Fruit fly (Drosophila melanogaster) whole organism, wandering third instar larva: ENCODE data around the gene snRNP-U1-C.
A peak's percentile ranks its signal among the peaks of the same experiment; 100 is the strongest.

Experiments
- Abd-B ChIP-seq: fragments of >200 bp; optimal IDR thresholded peaks from 2 replicates; lab custom pipeline; 2017; ENCODE audit warnings: missing biosample characterization, missing genetic modification characterization
- CG9705 ChIP-seq: fragments of 200-800 bp; sonication (Bioruptor generic); optimal IDR thresholded peaks from 2 replicates; lab custom pipeline; 2018; ENCODE audit warnings: missing biosample characterization, mild to moderate bottlenecking, missing genetic modification characterization
- CrebA ChIP-seq: fragments of 200-800 bp; sonication (Bioruptor generic); optimal IDR thresholded peaks from 2 replicates; lab custom pipeline; 2016; ENCODE audit warnings: missing biosample characterization, mild to moderate bottlenecking, missing genetic modification characterization, borderline replicate concordance
- Dfd ChIP-seq: fragments of >200 bp; optimal IDR thresholded peaks from 2 replicates; lab custom pipeline; 2017; ENCODE audit warnings: missing biosample characterization, missing genetic modification characterization
- GATAd ChIP-seq: sonication (Bioruptor generic); optimal IDR thresholded peaks from 2 replicates; lab custom pipeline; 2016; ENCODE audit warnings: missing biosample characterization, missing genetic modification characterization
- HLH106 ChIP-seq: fragments of 200-800 bp; optimal IDR thresholded peaks from 3 replicates; lab custom pipeline; 2019; ENCODE audit warnings: missing biosample characterization, mild to moderate bottlenecking, missing genetic modification characterization, moderate library complexity
- Hr78 ChIP-seq: fragments of >200 bp; optimal IDR thresholded peaks from 2 replicates; lab custom pipeline; 2017; ENCODE audit warnings: missing biosample characterization, missing genetic modification characterization
- Hr83 ChIP-seq: fragments of 200-300 bp; sonication (Bioruptor generic); optimal IDR thresholded peaks from 2 replicates; lab custom pipeline; 2016; ENCODE audit warnings: missing biosample characterization, mild to moderate bottlenecking, missing genetic modification characterization, moderate library complexity; ENCODE audit not compliant: poor library complexity, severe bottlenecking
- N ChIP-seq: fragments of >200 bp; optimal IDR thresholded peaks from 2 replicates; lab custom pipeline; 2018; ENCODE audit warnings: missing biosample characterization, missing external identifiers, missing genetic modification characterization
- OdsH ChIP-seq: fragments of 200-800 bp; sonication (Bioruptor generic); optimal IDR thresholded peaks from 2 replicates; lab custom pipeline; 2016; ENCODE audit warnings: missing biosample characterization, mild to moderate bottlenecking, missing genetic modification characterization
- Rel ChIP-seq, 2 experiments: fragments of 200-800 bp; sonication (Bioruptor generic) in 1 of 2; optimal IDR thresholded peaks; 2 replicates in 1 of 2; 3 replicates in 1 of 2; lab custom pipeline; 2016 to 2019; ENCODE audit warnings: mild to moderate bottlenecking in 2 of 2, missing biosample characterization in 2 of 2, missing genetic modification characterization in 2 of 2, moderate library complexity in 1 of 2
- Sp1 ChIP-seq: fragments of 200-800 bp; sonication (Bioruptor generic); optimal IDR thresholded peaks from 3 replicates; lab custom pipeline; 2019; ENCODE audit warnings: missing biosample characterization, mild to moderate bottlenecking, missing genetic modification characterization, moderate library complexity
- Vsx2 ChIP-seq: fragments of 200-300, 225-300 bp; sonication (Bioruptor generic); optimal IDR thresholded peaks from 2 replicates; lab custom pipeline; 2018; ENCODE audit warnings: missing biosample characterization, missing genetic modification characterization; ENCODE audit not compliant: partially characterized antibody
- br ChIP-seq: fragments of 200-800 bp; sonication (Bioruptor generic); optimal IDR thresholded peaks from 2 replicates; lab custom pipeline; 2016; ENCODE audit warnings: missing biosample characterization, missing genetic modification characterization
- dl ChIP-seq, 2 experiments: fragments of 175-275, 200-275 bp in 1 of 2; fragments of 200-275 bp in 1 of 2; sonication (Bioruptor generic); optimal IDR thresholded peaks; lab custom pipeline; 2018; ENCODE audit warnings: mild to moderate bottlenecking in 2 of 2, missing biosample characterization in 2 of 2, missing genetic modification characterization in 2 of 2, moderate library complexity in 2 of 2; ENCODE audit not compliant: partially characterized antibody in 2 of 2, insufficient read depth in 1 of 2
- dmrt93B ChIP-seq: fragments of 200-800 bp; sonication (Bioruptor generic); optimal IDR thresholded peaks from 2 replicates; lab custom pipeline; 2018; ENCODE audit warnings: missing biosample characterization, mild to moderate bottlenecking, missing genetic modification characterization
- dsf ChIP-seq: sonication (Bioruptor generic); optimal IDR thresholded peaks from 2 replicates; lab custom pipeline; 2016; ENCODE audit warnings: missing biosample characterization, missing genetic modification characterization, borderline replicate concordance
- ey ChIP-seq: fragments of 200-800 bp; sonication (Bioruptor generic); optimal IDR thresholded peaks from 2 replicates; lab custom pipeline; 2016; ENCODE audit warnings: missing biosample characterization, missing genetic modification characterization
- foxo ChIP-seq, 2 experiments: fragments of 200-800 bp; sonication (Bioruptor generic); optimal IDR thresholded peaks; 2 replicates in 1 of 2; 3 replicates in 1 of 2; lab custom pipeline; 2016 to 2017; ENCODE audit warnings: missing biosample characterization in 2 of 2, missing genetic modification characterization in 2 of 2
- fru ChIP-seq: fragments of 200-800 bp; sonication (Bioruptor generic); optimal IDR thresholded peaks from 3 replicates; lab custom pipeline; 2016; ENCODE audit warnings: missing biosample characterization, mild to moderate bottlenecking, missing genetic modification characterization
- h ChIP-seq: fragments of 200-800 bp; sonication (Bioruptor generic); optimal IDR thresholded peaks from 3 replicates; lab custom pipeline; 2016; ENCODE audit warnings: missing biosample characterization, mild to moderate bottlenecking, missing genetic modification characterization
- lola ChIP-seq: fragments of >200 bp; optimal IDR thresholded peaks from 2 replicates; lab custom pipeline; 2017; ENCODE audit warnings: missing biosample characterization, missing genetic modification characterization
- psq ChIP-seq: fragments of 200-800 bp; sonication (Bioruptor generic); optimal IDR thresholded peaks from 3 replicates; lab custom pipeline; 2017; ENCODE audit warnings: missing biosample characterization, mild to moderate bottlenecking, missing genetic modification characterization, moderate library complexity
- rgr ChIP-seq: fragments of 200-800 bp; sonication (Bioruptor generic); optimal IDR thresholded peaks from 3 replicates; lab custom pipeline; 2016; ENCODE audit warnings: missing biosample characterization, mild to moderate bottlenecking, missing genetic modification characterization
- sage ChIP-seq: fragments of 200-800 bp; sonication (Bioruptor generic); optimal IDR thresholded peaks from 2 replicates; lab custom pipeline; 2016; ENCODE audit warnings: missing biosample characterization, mild to moderate bottlenecking, missing genetic modification characterization
- sv ChIP-seq: fragments of 200-800 bp; sonication (Bioruptor generic); optimal IDR thresholded peaks from 3 replicates; lab custom pipeline; 2016; ENCODE audit warnings: missing biosample characterization, missing genetic modification characterization
- tai ChIP-seq: sonication (Bioruptor generic); optimal IDR thresholded peaks from 2 replicates; lab custom pipeline; 2016; ENCODE audit warnings: missing biosample characterization, missing genetic modification characterization
- usp ChIP-seq: fragments of >200 bp; optimal IDR thresholded peaks from 2 replicates; lab custom pipeline; 2017; ENCODE audit warnings: missing biosample characterization, missing genetic modification characterization

Gene snRNP-U1-C

DNA sequence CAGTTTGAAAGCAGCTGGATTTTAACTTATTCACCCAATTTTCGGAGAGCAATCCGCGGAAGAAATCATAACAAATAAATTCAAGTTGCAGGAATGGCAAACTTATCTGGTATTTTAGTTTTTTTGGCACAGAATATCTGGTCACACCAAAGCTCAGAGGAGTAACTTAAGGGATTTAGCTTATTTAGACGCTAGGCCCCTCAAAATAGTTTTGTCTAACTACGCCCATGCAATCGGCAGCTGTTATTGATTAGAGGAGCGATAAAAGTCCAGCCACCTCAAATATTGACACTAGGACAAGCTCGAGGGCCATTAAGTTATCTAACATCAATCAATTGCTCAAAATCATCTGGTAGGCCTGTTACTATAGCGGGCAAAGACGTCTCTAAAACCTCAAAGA is 45.3 kb upstream of the snRNP-U1-C start, which contains the start of the genes GatA and P5cr (continued):
- TF ChIP-seq Vsx2 (GFP tag; lab: Kevin White, UChicago) (no peak), lola (GFP tag; lab: Kevin White, UChicago) (no peak), sv (GFP tag; lab: Kevin White, UChicago) (peak; percentile 69), CG9705 (GFP tag; lab: Kevin White, UChicago) (peak; percentile 44), Dfd (no peak), psq (peak; percentile 54), h (GFP tag; lab: Kevin White, UChicago) (peak; percentile 86)

- TF ChIP-seq lola (GFP tag; lab: Kevin White, UChicago) (no peak), CrebA (GFP tag; lab: Kevin White, UChicago) (no peak)
Observed at dm6 chr3R:19027165-19027564, 43.7 kb upstream of the snRNP-U1-C start, which contains the start of gene NP15.6. TSS of gene NP15.6 (plus strand) at chr3R:19027368.

DNA sequence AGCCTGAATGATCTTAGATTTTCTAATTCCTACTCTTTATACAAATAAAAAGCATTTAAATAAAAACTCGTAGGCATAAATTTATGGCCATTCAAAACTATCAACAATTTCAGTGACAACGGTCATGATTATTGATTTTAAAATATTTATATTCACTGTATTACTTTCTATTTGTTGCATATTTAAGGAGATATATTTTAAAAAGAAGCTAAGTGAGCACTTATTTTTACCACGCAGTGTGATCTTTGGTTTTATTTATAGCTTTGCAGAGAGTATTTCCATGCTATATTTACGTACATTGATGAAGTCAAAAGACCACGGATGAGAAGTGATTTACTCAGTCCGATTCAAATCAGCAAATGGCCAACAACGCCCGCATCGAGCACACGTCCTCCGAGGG is 41.3 kb upstream of the snRNP-U1-C start, which contains the start of gene CG14285:
Gene CG14285 (plus strand): TSS at position 339 of the 400 bp plus-strand sequence.
- no peak for TF ChIP-seq ey (GFP tag; lab: Kevin White, UChicago)
- no peak for TF ChIP-seq GATAd (GFP tag; lab: Kevin White, UChicago)
- TF ChIP-seq fru (GFP tag; lab: Kevin White, UChicago), result no peak
- no peak for TF ChIP-seq h (GFP tag; lab: Kevin White, UChicago)
- no peak for TF ChIP-seq Sp1 (GFP tag; lab: Kevin White, UChicago)

- peak; percentile 49 for TF ChIP-seq ey (GFP tag; lab: Kevin White, UChicago)
- TF ChIP-seq Hr83 (GFP tag; lab: Kevin White, UChicago), result peak; percentile 73
- peak; percentile 46 for TF ChIP-seq br (GFP tag; lab: Kevin White, UChicago)
- no peak for TF ChIP-seq dmrt93B
- peak; percentile 39 for TF ChIP-seq fru (GFP tag; lab: Kevin White, UChicago)
- no peak for TF ChIP-seq dl (GFP tag; optimal IDR thresholded peaks at IDR 0.05; lab: Kevin White, UChicago; ENCODE audit: insufficient read depth in 1 of 2, partially characterized antibody in 2 of 2)
- TF ChIP-seq foxo (GFP tag; optimal IDR thresholded peaks at IDR 0.05; lab: Kevin White, UChicago), result peak in 1 of 2 experiments; percentile 67
- peak; percentile 26 for TF ChIP-seq psq
- peak; percentile 17 for TF ChIP-seq HLH106 (tag; lab: Kevin White, UChicago)
- peak; percentile 41 for TF ChIP-seq sv (GFP tag; lab: Kevin White, UChicago)
- peak; percentile 49 for TF ChIP-seq h (GFP tag; lab: Kevin White, UChicago)
- no peak for TF ChIP-seq Rel (GFP tag; optimal IDR thresholded peaks at IDR 0.05; lab: Kevin White, UChicago)
- no peak for TF ChIP-seq Rel (tag; optimal IDR thresholded peaks at IDR 0.05; lab: Kevin White, UChicago)
- TF ChIP-seq rgr (GFP tag; lab: Kevin White, UChicago), result peak; percentile 66
- TF ChIP-seq Sp1 (GFP tag; lab: Kevin White, UChicago), result peak; percentile 2
- TF ChIP-seq CrebA (GFP tag; lab: Kevin White, UChicago), result no peak
- peak; percentile 47 for TF ChIP-seq OdsH
Observed at dm6 chr3R:19023862-19024261, 40.4 kb upstream of the snRNP-U1-C start, which contains the start of the genes CG6005 and CG14286. TSS of gene CG6005 (minus strand) at chr3R:19024030. TSS of gene CG14286 (plus strand) at chr3R:19024092.

- TF ChIP-seq Hr83 (GFP tag; lab: Kevin White, UChicago) (no peak), psq (no peak), sage (GFP tag; lab: Kevin White, UChicago) (no peak), lola (GFP tag; lab: Kevin White, UChicago) (no peak), CG9705 (GFP tag; lab: Kevin White, UChicago) (no peak), HLH106 (tag; lab: Kevin White, UChicago) (no peak), OdsH (no peak), usp (GFP tag; lab: Kevin White, UChicago) (no peak), Rel (GFP tag; optimal IDR thresholded peaks at IDR 0.05; lab: Kevin White, UChicago) (no peak), Rel (tag; optimal IDR thresholded peaks at IDR 0.05; lab: Kevin White, UChicago) (no peak), foxo (GFP tag; optimal IDR thresholded peaks at IDR 0.05; lab: Kevin White, UChicago) (no peak), CrebA (GFP tag; lab: Kevin White, UChicago) (no peak), N (GFP tag; lab: Kevin White, UChicago) (no peak), Hr78 (GFP tag; lab: Kevin White, UChicago) (no peak), dsf (GFP tag; lab: Kevin White, UChicago) (no peak), dmrt93B (no peak), GATAd (GFP tag; lab: Kevin White, UChicago) (no peak), fru (GFP tag; lab: Kevin White, UChicago) (no peak), Abd-B (GFP tag; lab: Kevin White, UChicago) (no peak), tai (GFP tag; lab: Kevin White, UChicago) (no peak)
Observed at dm6 chr3R:19017318-19018043, 34.0 kb upstream of the snRNP-U1-C start.
